Worm (Caenorhabditis elegans) whole organism, late embryonic: Measurements from ENCODE around the gene T23F6.2.
"Not testable (repeated sequence)": the region's sequence is repeated elsewhere in the genome, so short reads cannot be mapped to it uniquely, and the experiment has no call there.

ENCODE experiments used
- C08G9.2 ChIP-seq: sonication (generic microtip); optimal IDR thresholded peaks from 2 replicates; lab custom pipeline; 2016; ENCODE audit warnings: mild to moderate bottlenecking, missing genetic modification characterization, moderate library complexity, missing compliant biosample characterization
- C38D4.7 ChIP-seq: fragments of 200-800 bp; sonication (Bioruptor generic); optimal IDR thresholded peaks from 2 replicates; lab custom pipeline; 2018; ENCODE audit warnings: mild to moderate bottlenecking, missing genetic modification characterization, moderate library complexity, missing compliant biosample characterization
- F13H6.1 ChIP-seq: sonication (generic microtip); optimal IDR thresholded peaks from 2 replicates; lab custom pipeline; 2016; ENCODE audit warnings: missing genetic modification characterization, missing compliant biosample characterization
- K02D7.2 ChIP-seq: sonication (generic microtip); optimal IDR thresholded peaks from 2 replicates; lab custom pipeline; 2017; ENCODE audit warnings: mild to moderate bottlenecking, missing genetic modification characterization, missing compliant biosample characterization
- K09A11.1 ChIP-seq: sonication (generic microtip); optimal IDR thresholded peaks from 2 replicates; lab custom pipeline; 2017; ENCODE audit warnings: antibody characterized with exemption, mild to moderate bottlenecking, missing genetic modification characterization, missing compliant biosample characterization; ENCODE audit not compliant: insufficient read depth
- T23F11.4 ChIP-seq: fragments of 200-800 bp; sonication (Bioruptor generic); optimal IDR thresholded peaks from 2 replicates; lab custom pipeline; 2018; ENCODE audit warnings: mild to moderate bottlenecking, missing genetic modification characterization, missing compliant biosample characterization
- Y22D7AL.16 ChIP-seq: sonication (generic microtip); optimal IDR thresholded peaks from 2 replicates; lab custom pipeline; 2016; ENCODE audit warnings: missing genetic modification characterization, missing compliant biosample characterization
- ceh-18 ChIP-seq: sonication (generic microtip); optimal IDR thresholded peaks from 2 replicates; lab custom pipeline; 2016; ENCODE audit warnings: missing genetic modification characterization, missing compliant biosample characterization
- ceh-31 ChIP-seq: sonication (generic microtip); optimal IDR thresholded peaks from 2 replicates; lab custom pipeline; 2016; ENCODE audit warnings: missing genetic modification characterization, missing compliant biosample characterization
- ceh-48 ChIP-seq: sonication (generic microtip); optimal IDR thresholded peaks from 2 replicates; lab custom pipeline; 2016; ENCODE audit warnings: missing genetic modification characterization, inconsistent platforms, missing compliant biosample characterization
- dmd-4 ChIP-seq: sonication (generic microtip); optimal IDR thresholded peaks from 2 replicates; lab custom pipeline; 2016; ENCODE audit warnings: borderline replicate concordance, missing genetic modification characterization, missing compliant biosample characterization
- elt-2 ChIP-seq: sonication (generic microtip); optimal IDR thresholded peaks from 2 replicates; lab custom pipeline; 2016; ENCODE audit warnings: missing genetic modification reagents, missing genetic modification characterization, missing compliant biosample characterization
- fkh-6 ChIP-seq: sonication (generic microtip); optimal IDR thresholded peaks from 2 replicates; lab custom pipeline; 2016; ENCODE audit warnings: missing genetic modification characterization, missing compliant biosample characterization
- hlh-13 ChIP-seq: fragments of 200-800 bp; sonication (Bioruptor generic); optimal IDR thresholded peaks from 2 replicates; lab custom pipeline; 2018; ENCODE audit warnings: mild to moderate bottlenecking, missing genetic modification characterization, missing compliant biosample characterization
- hlh-30 ChIP-seq: sonication (generic microtip); optimal IDR thresholded peaks from 2 replicates; lab custom pipeline; 2017; ENCODE audit warnings: antibody characterized with exemption, missing genetic modification characterization, missing compliant biosample characterization; ENCODE audit not compliant: insufficient read depth
- hlh-6 ChIP-seq: sonication (generic microtip); optimal IDR thresholded peaks from 2 replicates; lab custom pipeline; 2016; ENCODE audit warnings: missing genotype, missing genetic modification characterization, missing compliant biosample characterization
- hlh-8 ChIP-seq: sonication (generic microtip); optimal IDR thresholded peaks from 2 replicates; lab custom pipeline; 2016; ENCODE audit warnings: missing genotype, missing genetic modification characterization, missing compliant biosample characterization
- lin-11 ChIP-seq: fragments of 200-800 bp; sonication (Bioruptor generic); optimal IDR thresholded peaks from 2 replicates; lab custom pipeline; 2018; ENCODE audit warnings: mild to moderate bottlenecking, missing genetic modification characterization, missing compliant biosample characterization
- nfya-1 ChIP-seq: sonication (generic microtip); optimal IDR thresholded peaks from 2 replicates; lab custom pipeline; 2017; ENCODE audit warnings: missing genetic modification characterization, mild to moderate bottlenecking, missing compliant biosample characterization, antibody characterized with exemption, moderate library complexity
- npax-4 ChIP-seq: sonication (generic microtip); optimal IDR thresholded peaks from 2 replicates; lab custom pipeline; 2016; ENCODE audit warnings: missing genetic modification characterization, missing compliant biosample characterization
- pax-1 ChIP-seq: fragments of 150-350 bp; optimal IDR thresholded peaks from 2 replicates; lab custom pipeline; 2014; ENCODE audit warnings: missing biosample characterization, missing genetic modification characterization
- ref-2 ChIP-seq: sonication (generic microtip); optimal IDR thresholded peaks from 2 replicates; lab custom pipeline; 2016; ENCODE audit warnings: missing genetic modification characterization, missing compliant biosample characterization
- rnt-1 ChIP-seq: sonication (generic microtip); optimal IDR thresholded peaks from 2 replicates; lab custom pipeline; 2016; ENCODE audit warnings: missing genetic modification characterization, missing compliant biosample characterization
- tbx-2 ChIP-seq: sonication (generic microtip); optimal IDR thresholded peaks from 2 replicates; lab custom pipeline; 2016; ENCODE audit warnings: missing genetic modification characterization, missing compliant biosample characterization
- tbx-7 ChIP-seq: sonication (generic microtip); optimal IDR thresholded peaks from 2 replicates; lab custom pipeline; 2016; ENCODE audit warnings: missing genotype, missing genetic modification characterization, missing compliant biosample characterization
- ttx-3 ChIP-seq: sonication (generic microtip); optimal IDR thresholded peaks from 2 replicates; lab custom pipeline; 2016; ENCODE audit warnings: missing genetic modification reagents, missing genetic modification characterization, missing compliant biosample characterization
- unc-42 ChIP-seq: sonication (generic microtip); optimal IDR thresholded peaks from 2 replicates; lab custom pipeline; 2016; ENCODE audit warnings: missing genotype, missing genetic modification characterization, missing compliant biosample characterization
- unc-55 ChIP-seq: sonication (generic microtip); optimal IDR thresholded peaks from 2 replicates; lab custom pipeline; 2017; ENCODE audit warnings: missing biosample characterization, missing genetic modification reagents, missing genetic modification characterization

Gene T23F6.2

ce11 chrIV:12721106-12721505 is at the start of gene T23F6.2:
T23F6.2 (plus strand) TSS chrIV:12721356.
- no peak for TF ChIP-seq rnt-1 (tag; lab: Kevin White, UChicago)
- TF ChIP-seq tbx-7 (tag; lab: Kevin White, UChicago) = no peak
- no peak for TF ChIP-seq elt-2 (tag; lab: Kevin White, UChicago)
- no peak for TF ChIP-seq ceh-31
- TF ChIP-seq C38D4.7 = no peak
- no peak for TF ChIP-seq T23F11.4 (GFP tag; lab: Kevin White, UChicago)
- no peak for TF ChIP-seq fkh-6 (tag; lab: Kevin White, UChicago)

ce11 chrIV:12674700-12675099 is 46.5 kb upstream of the T23F6.2 start, which contains the start of gene T23B5.4:
T23B5.4 (plus strand) TSS chrIV:12675000.
- TF ChIP-seq ttx-3 (tag; lab: Kevin White, UChicago) (no peak), hlh-13 (GFP tag; lab: Kevin White, UChicago) (no peak), pax-1 (tag; lab: Kevin White, UChicago) (no peak), hlh-8 (tag; lab: Kevin White, UChicago) (no peak), ref-2 (tag; lab: Kevin White, UChicago) (no peak), hlh-30 (tag; lab: Kevin White, UChicago) (no peak), F13H6.1 (tag; lab: Kevin White, UChicago) (no peak), C08G9.2 (no peak), Y22D7AL.16 (no peak), T23F11.4 (GFP tag; lab: Kevin White, UChicago) (no peak), tbx-2 (tag; lab: Kevin White, UChicago) (no peak), hlh-6 (tag; lab: Kevin White, UChicago) (no peak), ceh-18 (tag; lab: Kevin White, UChicago) (no peak), dmd-4 (tag; lab: Kevin White, UChicago) (no peak), K09A11.1 (tag; lab: Kevin White, UChicago) (no peak), K02D7.2 (no peak)

DNA sequence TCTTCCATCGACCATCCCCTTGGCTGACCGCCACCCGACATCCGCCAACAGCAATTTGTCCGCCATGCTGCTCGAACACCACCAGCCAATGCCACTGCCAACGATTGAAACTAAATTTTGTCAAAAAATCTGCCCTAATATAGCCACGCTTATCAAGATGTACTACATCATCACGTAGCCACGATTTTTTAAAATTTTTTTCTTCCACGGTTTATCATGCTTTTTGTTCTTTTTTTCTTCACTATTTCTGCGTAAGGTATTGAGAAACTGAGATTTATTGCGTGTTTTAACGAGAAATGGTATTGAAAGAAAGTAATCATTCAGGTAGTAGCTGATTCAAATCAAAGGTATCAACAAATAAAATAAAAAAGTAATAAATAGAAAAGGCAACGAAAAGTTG is 44.0 kb upstream of the T23F6.2 start, which contains the start of gene T23B5.6:
Gene T23B5.6, minus strand, starts transcription at position 101 of the 400 bp plus-strand sequence.
- not testable (repeated sequence) for TF ChIP-seq lin-11, unc-42, ceh-48 (tag; lab: Kevin White, UChicago)

ce11 chrIV:12684341-12684740 is 36.8 kb upstream of the T23F6.2 start, which contains the start of gene prmt-9:
prmt-9 (minus strand) TSS chrIV:12684378.
- peak; percentile 28 for TF ChIP-seq C08G9.2
- TF ChIP-seq ceh-31 = peak; percentile 51
- no peak for TF ChIP-seq npax-4 (tag; lab: Kevin White, UChicago)

ce11 chrIV:12684826-12685594 is 36.1 kb upstream of the T23F6.2 start:
- TF ChIP-seq K02D7.2 = no peak

DNA sequence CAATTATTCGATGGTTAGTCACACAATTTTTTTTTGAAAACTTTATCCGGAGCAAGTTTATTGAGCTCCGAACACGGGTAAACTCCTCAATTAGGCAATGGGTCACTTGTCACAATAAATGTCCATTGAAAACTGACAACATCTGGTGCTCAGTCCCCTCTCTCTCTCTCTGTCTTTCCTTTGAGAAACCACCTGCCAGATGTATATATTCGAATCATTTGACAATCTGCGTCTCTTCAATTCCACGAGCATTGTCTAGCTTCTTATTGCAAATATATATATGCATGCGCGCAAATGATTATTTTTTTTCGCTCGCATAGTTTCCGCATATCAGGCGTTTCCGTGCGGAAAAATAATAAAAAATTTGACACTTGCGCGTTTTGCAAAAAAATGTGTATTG is 35.3 kb upstream of the T23F6.2 start:
- TF ChIP-seq hlh-30 (tag; lab: Kevin White, UChicago) = peak; percentile 71
- TF ChIP-seq unc-55 (GFP tag; lab: Kevin White, UChicago) = peak; percentile 60
- peak; percentile 32 for TF ChIP-seq ceh-31
- peak; percentile 87 for TF ChIP-seq hlh-8 (tag; lab: Kevin White, UChicago)
- peak; percentile 11 for TF ChIP-seq nfya-1 (tag; lab: Kevin White, UChicago)
- no peak for TF ChIP-seq ceh-48 (tag; lab: Kevin White, UChicago)
